Worm (Caenorhabditis elegans) whole organism, L4/young adult: ENCODE data around the gene col-155.

Source experiments
- W03F9.2 ChIP-seq: fragments of 150-350 bp; optimal IDR thresholded peaks from 2 replicates; lab custom pipeline; 2014; ENCODE audit warnings: missing biosample characterization, missing genetic modification characterization
- dao-5 ChIP-seq: sonication (generic microtip); optimal IDR thresholded peaks from 2 replicates; lab custom pipeline; 2016; ENCODE audit warnings: missing genotype, missing genetic modification characterization, moderate library complexity, missing compliant biosample characterization
- him-1 ChIP-seq: sonication (generic microtip); optimal IDR thresholded peaks from 2 replicates; lab custom pipeline; 2016; ENCODE audit warnings: missing genotype, missing genetic modification reagents, missing genetic modification characterization, missing compliant biosample characterization

ce11 chrV:11363575-11363974 is 26.1 kb downstream of the col-155 start:
- TF ChIP-seq W03F9.2 (tag; lab: Kevin White, UChicago): no peak
- no peak for TF ChIP-seq him-1 (tag; lab: Kevin White, UChicago)
- TF ChIP-seq dao-5: no peak
